Worm (Caenorhabditis elegans) whole organism, late embryonic: Measurements from ENCODE around the gene srw-127.

Experiments
- C38D4.7 ChIP-seq: fragments of 200-800 bp; sonication (Bioruptor generic); optimal IDR thresholded peaks from 2 replicates; lab custom pipeline; 2018; ENCODE audit warnings: mild to moderate bottlenecking, missing genetic modification characterization, moderate library complexity, missing compliant biosample characterization
- F13H6.1 ChIP-seq: sonication (generic microtip); optimal IDR thresholded peaks from 2 replicates; lab custom pipeline; 2016; ENCODE audit warnings: missing genetic modification characterization, missing compliant biosample characterization
- K09A11.1 ChIP-seq: sonication (generic microtip); optimal IDR thresholded peaks from 2 replicates; lab custom pipeline; 2017; ENCODE audit warnings: antibody characterized with exemption, mild to moderate bottlenecking, missing genetic modification characterization, missing compliant biosample characterization; ENCODE audit not compliant: insufficient read depth
- T23F11.4 ChIP-seq: fragments of 200-800 bp; sonication (Bioruptor generic); optimal IDR thresholded peaks from 2 replicates; lab custom pipeline; 2018; ENCODE audit warnings: mild to moderate bottlenecking, missing genetic modification characterization, missing compliant biosample characterization
- Y22D7AL.16 ChIP-seq: sonication (generic microtip); optimal IDR thresholded peaks from 2 replicates; lab custom pipeline; 2016; ENCODE audit warnings: missing genetic modification characterization, missing compliant biosample characterization
- ceh-18 ChIP-seq: sonication (generic microtip); optimal IDR thresholded peaks from 2 replicates; lab custom pipeline; 2016; ENCODE audit warnings: missing genetic modification characterization, missing compliant biosample characterization
- ceh-19 ChIP-seq: fragments of 200-800 bp; sonication (Bioruptor generic); optimal IDR thresholded peaks from 2 replicates; lab custom pipeline; 2018; ENCODE audit warnings: mild to moderate bottlenecking, missing genetic modification characterization, missing compliant biosample characterization
- ceh-2 ChIP-seq: sonication (generic microtip); optimal IDR thresholded peaks from 2 replicates; lab custom pipeline; 2016; ENCODE audit warnings: missing genotype, missing genetic modification characterization, missing compliant biosample characterization
- ceh-22 ChIP-seq: sonication (generic microtip); optimal IDR thresholded peaks from 2 replicates; lab custom pipeline; 2017; ENCODE audit warnings: missing biosample characterization, missing genetic modification characterization
- ceh-31 ChIP-seq: sonication (generic microtip); optimal IDR thresholded peaks from 2 replicates; lab custom pipeline; 2016; ENCODE audit warnings: missing genetic modification characterization, missing compliant biosample characterization
- ceh-34 ChIP-seq: sonication (generic microtip); optimal IDR thresholded peaks from 2 replicates; lab custom pipeline; 2016; ENCODE audit warnings: mild to moderate bottlenecking, missing genetic modification characterization, missing compliant biosample characterization
- ceh-6 ChIP-seq: fragments of 200-800 bp; sonication (Bioruptor generic); optimal IDR thresholded peaks from 2 replicates; lab custom pipeline; 2018; ENCODE audit warnings: mild to moderate bottlenecking, missing genetic modification characterization, missing compliant biosample characterization
- che-1 ChIP-seq: sonication (generic microtip); optimal IDR thresholded peaks from 2 replicates; lab custom pipeline; 2016; ENCODE audit warnings: mild to moderate bottlenecking, missing genetic modification characterization, missing compliant biosample characterization
- dmd-4 ChIP-seq: sonication (generic microtip); optimal IDR thresholded peaks from 2 replicates; lab custom pipeline; 2016; ENCODE audit warnings: borderline replicate concordance, missing genetic modification characterization, missing compliant biosample characterization
- elt-4 ChIP-seq: sonication (generic microtip); optimal IDR thresholded peaks from 2 replicates; lab custom pipeline; 2016; ENCODE audit warnings: missing genetic modification characterization, missing compliant biosample characterization
- fax-1 ChIP-seq: sonication (generic microtip); optimal IDR thresholded peaks from 2 replicates; lab custom pipeline; 2016; ENCODE audit warnings: missing genotype, missing genetic modification characterization, missing compliant biosample characterization
- fkh-6 ChIP-seq: sonication (generic microtip); optimal IDR thresholded peaks from 2 replicates; lab custom pipeline; 2016; ENCODE audit warnings: missing genetic modification characterization, missing compliant biosample characterization
- hlh-30 ChIP-seq: sonication (generic microtip); optimal IDR thresholded peaks from 2 replicates; lab custom pipeline; 2017; ENCODE audit warnings: antibody characterized with exemption, missing genetic modification characterization, missing compliant biosample characterization; ENCODE audit not compliant: insufficient read depth
- hlh-8 ChIP-seq: sonication (generic microtip); optimal IDR thresholded peaks from 2 replicates; lab custom pipeline; 2016; ENCODE audit warnings: missing genotype, missing genetic modification characterization, missing compliant biosample characterization
- lim-6 ChIP-seq: sonication (generic microtip); optimal IDR thresholded peaks from 2 replicates; lab custom pipeline; 2016; ENCODE audit warnings: missing genetic modification characterization, missing compliant biosample characterization
- lin-11 ChIP-seq: fragments of 200-800 bp; sonication (Bioruptor generic); optimal IDR thresholded peaks from 2 replicates; lab custom pipeline; 2018; ENCODE audit warnings: mild to moderate bottlenecking, missing genetic modification characterization, missing compliant biosample characterization
- madf-2 ChIP-seq: sonication (generic microtip); optimal IDR thresholded peaks from 2 replicates; lab custom pipeline; 2017; ENCODE audit warnings: missing genetic modification characterization, missing compliant biosample characterization
- nfya-1 ChIP-seq: sonication (generic microtip); optimal IDR thresholded peaks from 2 replicates; lab custom pipeline; 2017; ENCODE audit warnings: missing genetic modification characterization, mild to moderate bottlenecking, missing compliant biosample characterization, antibody characterized with exemption, moderate library complexity
- nhr-232 ChIP-seq: sonication (generic microtip); optimal IDR thresholded peaks from 2 replicates; lab custom pipeline; 2016; ENCODE audit warnings: missing genetic modification characterization, missing compliant biosample characterization
- pat-9 ChIP-seq: fragments of 200-800 bp; sonication (Bioruptor generic); optimal IDR thresholded peaks from 2 replicates; lab custom pipeline; 2018; ENCODE audit warnings: mild to moderate bottlenecking, missing genetic modification characterization, moderate library complexity, missing compliant biosample characterization
- pax-1 ChIP-seq: fragments of 150-350 bp; optimal IDR thresholded peaks from 2 replicates; lab custom pipeline; 2014; ENCODE audit warnings: missing biosample characterization, missing genetic modification characterization
- pha-4 ChIP-seq: fragments of 150-350 bp; optimal IDR thresholded peaks from 2 replicates; lab custom pipeline; 2018; ENCODE audit warnings: missing biosample characterization, missing genetic modification reagents, missing genetic modification characterization
- pqm-1 ChIP-seq: sonication (generic microtip); optimal IDR thresholded peaks from 2 replicates; lab custom pipeline; 2016; ENCODE audit warnings: missing genetic modification characterization, missing compliant biosample characterization
- ref-2 ChIP-seq: sonication (generic microtip); optimal IDR thresholded peaks from 2 replicates; lab custom pipeline; 2016; ENCODE audit warnings: missing genetic modification characterization, missing compliant biosample characterization
- sdc-2 ChIP-seq: sonication (generic microtip); optimal IDR thresholded peaks from 2 replicates; lab custom pipeline; 2016; ENCODE audit warnings: missing genotype, missing genetic modification characterization, missing compliant biosample characterization
- sox-2 ChIP-seq: fragments of 200-800 bp; sonication (Bioruptor generic); IDR thresholded peaks from 2 replicates; pipeline ENCODE4 v1.3.6; 2022; ENCODE audit warnings: missing genetic modification reagents, missing genetic modification characterization, missing compliant biosample characterization
- sox-4 ChIP-seq: sonication (generic microtip); optimal IDR thresholded peaks from 2 replicates; lab custom pipeline; 2017; ENCODE audit warnings: mild to moderate bottlenecking, missing genetic modification characterization, inconsistent platforms, missing compliant biosample characterization
- syd-9 ChIP-seq: sonication (generic microtip); optimal IDR thresholded peaks from 2 replicates; lab custom pipeline; 2016; ENCODE audit warnings: mild to moderate bottlenecking, missing genetic modification characterization, moderate library complexity, missing compliant biosample characterization
- tbx-7 ChIP-seq: sonication (generic microtip); optimal IDR thresholded peaks from 2 replicates; lab custom pipeline; 2016; ENCODE audit warnings: missing genotype, missing genetic modification characterization, missing compliant biosample characterization
- ttx-3 ChIP-seq: sonication (generic microtip); optimal IDR thresholded peaks from 2 replicates; lab custom pipeline; 2016; ENCODE audit warnings: missing genetic modification reagents, missing genetic modification characterization, missing compliant biosample characterization
- unc-42 ChIP-seq: sonication (generic microtip); optimal IDR thresholded peaks from 2 replicates; lab custom pipeline; 2016; ENCODE audit warnings: missing genotype, missing genetic modification characterization, missing compliant biosample characterization
- unc-55 ChIP-seq: sonication (generic microtip); optimal IDR thresholded peaks from 2 replicates; lab custom pipeline; 2017; ENCODE audit warnings: missing biosample characterization, missing genetic modification reagents, missing genetic modification characterization
- ztf-16 ChIP-seq: sonication (generic microtip); optimal IDR thresholded peaks from 2 replicates; lab custom pipeline; 2017; ENCODE audit warnings: missing genetic modification characterization, missing compliant biosample characterization

Gene srw-127

DNA sequence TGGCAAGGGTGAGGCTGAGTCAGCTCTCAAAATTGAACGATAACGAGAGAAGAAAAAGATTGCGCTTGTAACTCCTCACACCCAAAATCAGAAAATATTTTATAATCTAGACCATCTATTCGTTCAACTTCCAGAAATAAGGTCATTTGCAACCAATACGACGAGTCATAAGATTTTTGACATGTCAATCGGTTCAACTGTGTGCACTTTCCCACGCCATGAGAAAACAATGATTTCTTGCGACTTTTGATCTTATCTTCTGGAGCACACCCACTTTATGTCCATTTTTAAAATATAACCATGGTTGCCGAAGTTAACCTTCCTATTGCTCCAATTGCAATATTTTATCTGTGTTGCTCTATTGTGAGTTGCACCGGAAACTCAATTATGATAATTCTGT is 4.3 kb downstream of the srw-127 start, which contains the start of gene srsx-32:
srsx-32 (plus strand) TSS at position 301 of the 400 bp plus-strand sequence.
- no peak for TF ChIP-seq ceh-22 (tag; lab: Kevin White, UChicago)
- no peak for TF ChIP-seq lin-11 (tag; lab: Kevin White, UChicago)
- TF ChIP-seq sox-4 (tag; lab: Kevin White, UChicago), result no peak
- no peak for TF ChIP-seq K09A11.1 (tag; lab: Kevin White, UChicago)
- no peak for TF ChIP-seq F13H6.1 (tag; lab: Kevin White, UChicago)
- no peak for TF ChIP-seq fkh-6 (tag; lab: Kevin White, UChicago)
- TF ChIP-seq nfya-1 (tag; lab: Kevin White, UChicago), result no peak
- TF ChIP-seq dmd-4 (tag; lab: Kevin White, UChicago), result no peak
- TF ChIP-seq tbx-7, result no peak
- no peak for TF ChIP-seq pat-9 (tag; lab: Kevin White, UChicago)
- no peak for TF ChIP-seq Y22D7AL.16 (tag; lab: Kevin White, UChicago)
- no peak for TF ChIP-seq che-1 (tag; lab: Kevin White, UChicago)
- TF ChIP-seq ceh-2, result no peak
- TF ChIP-seq nhr-232 (tag; lab: Kevin White, UChicago), result no peak
- TF ChIP-seq unc-42, result no peak
- TF ChIP-seq ceh-19, result no peak
- no peak for TF ChIP-seq ceh-31
- no peak for TF ChIP-seq C38D4.7
- no peak for TF ChIP-seq pqm-1 (tag; lab: Kevin White, UChicago)
- TF ChIP-seq elt-4 (tag; lab: Kevin White, UChicago), result no peak

- TF ChIP-seq dmd-4 (tag; lab: Kevin White, UChicago), result no peak
- TF ChIP-seq tbx-7, result no peak
- no peak for TF ChIP-seq pax-1
- TF ChIP-seq sox-2, result no peak
- no peak for TF ChIP-seq hlh-30 (tag; lab: Kevin White, UChicago)
- TF ChIP-seq ceh-19, result no peak
Measured at ce11 chrV:7021772-7022171, 9.1 kb downstream of the srw-127 start, which contains the start of gene F20A1.4. Gene F20A1.4, minus strand, starts transcription at chrV:7021872.

- TF ChIP-seq lim-6 (tag; lab: Kevin White, UChicago) (no peak), ceh-18 (no peak), syd-9 (tag; lab: Kevin White, UChicago) (no peak), ceh-34 (tag; lab: Kevin White, UChicago) (no peak), ceh-22 (tag; lab: Kevin White, UChicago) (no peak), unc-55 (GFP tag; lab: Kevin White, UChicago) (no peak), F13H6.1 (tag; lab: Kevin White, UChicago) (no peak), sdc-2 (tag; lab: Kevin White, UChicago) (no peak), T23F11.4 (GFP tag; lab: Kevin White, UChicago) (no peak), hlh-8 (no peak), ttx-3 (tag; lab: Kevin White, UChicago) (no peak), ref-2 (tag; lab: Kevin White, UChicago) (no peak), pha-4 (no peak), fax-1 (no peak), K09A11.1 (tag; lab: Kevin White, UChicago) (no peak), ceh-6 (no peak), sox-2 (no peak), ztf-16 (tag; lab: Kevin White, UChicago) (no peak)
Measured at ce11 chrV:7022981-7023380, 10.3 kb downstream of the srw-127 start.

DNA sequence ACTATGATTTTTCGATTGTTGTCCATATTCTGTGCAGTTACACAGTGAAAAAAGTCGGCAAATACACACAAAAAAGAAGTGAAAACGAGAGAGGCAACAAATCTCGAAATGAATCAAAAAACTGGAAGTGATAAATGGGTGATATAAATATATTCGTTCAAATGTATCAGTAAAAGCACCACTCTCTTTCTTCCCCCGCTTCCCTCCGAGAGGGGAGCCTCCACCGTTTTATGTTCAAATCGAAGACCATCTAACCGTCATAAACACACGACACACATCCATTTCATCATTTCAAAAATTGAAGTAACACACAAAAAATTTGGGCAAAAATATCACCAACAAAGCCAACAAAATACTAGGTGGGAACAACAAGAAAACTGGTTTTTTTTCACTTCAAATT is 14.3 kb downstream of the srw-127 start, which contains the start of gene F20A1.6:
F20A1.6 (minus strand) TSS at position 101 of the 400 bp plus-strand sequence.
- TF ChIP-seq pqm-1 (tag; lab: Kevin White, UChicago) (no peak), madf-2 (tag; lab: Kevin White, UChicago) (no peak), lin-11 (tag; lab: Kevin White, UChicago) (no peak), dmd-4 (tag; lab: Kevin White, UChicago) (no peak)
